Fruit fly (Drosophila melanogaster): ENCODE measurements around the gene mRpL2.

Gene mRpL2

DNA sequence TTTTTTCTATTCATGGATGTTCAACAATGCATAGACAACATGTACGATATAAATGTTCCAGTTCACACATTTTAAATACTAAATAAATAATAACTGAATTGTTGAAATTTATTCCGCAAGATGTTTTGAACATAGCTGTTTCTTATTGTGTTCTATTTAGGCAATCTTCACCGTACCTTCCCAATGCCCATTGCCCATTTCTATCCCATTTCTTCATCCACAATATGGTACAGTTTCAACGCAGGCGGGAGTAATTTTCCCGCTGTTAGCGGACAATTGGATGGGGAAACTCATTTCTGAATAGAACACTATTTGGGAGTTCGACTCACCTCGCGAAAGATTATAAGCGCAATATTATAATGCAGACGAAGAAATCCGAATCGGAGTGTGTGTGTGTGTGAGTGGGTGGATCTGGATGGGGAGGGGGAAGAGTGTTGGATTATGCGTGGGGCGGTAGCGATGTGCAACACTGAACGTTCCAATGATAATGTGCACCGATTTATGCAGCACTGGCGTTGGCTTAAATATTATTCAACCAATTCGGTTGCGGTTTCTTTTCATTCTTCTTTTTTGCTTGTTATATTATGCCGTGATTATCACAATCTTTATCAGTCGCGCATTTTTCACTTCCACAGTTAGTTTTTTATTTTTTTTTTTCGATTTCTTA lies 28.6 kb upstream of the mRpL2 start (continued):
- TF ChIP-seq pan (optimal IDR thresholded peaks at IDR 0.05) (no peak), pan (GFP tag; optimal IDR thresholded peaks at IDR 0.05 in 1 of 2, IDR thresholded peaks at IDR 0.05 in 1 of 2) (peak in 1 of 2 experiments; percentile 64), CG14014 (GFP tag; IDR thresholded peaks at IDR 0.05) (0 out of 2 replicates have a peak, but pooled peaks have one; percentile 8), CG30020 (tag; optimal IDR thresholded peaks at IDR 0.05) (no peak), CrebB (tag; optimal IDR thresholded peaks at IDR 0.05) (no peak), Aef1 (GFP tag; IDR thresholded peaks at IDR 0.05) (no peak; the same call in 2 of the 3 replicates), odd (GFP tag; optimal IDR thresholded peaks at IDR 0.05) (no peak), bcd (GFP tag; optimal IDR thresholded peaks at IDR 0.05) (peak; percentile 43), jigr1 (GFP tag; IDR thresholded peaks at IDR 0.05) (no peak), lov (optimal IDR thresholded peaks at IDR 0.05) (no peak), lov (GFP tag; IDR thresholded peaks at IDR 0.05) (0 out of 3 replicates have a peak, but pooled peaks have one; percentile 5), CG18619 (GFP tag; optimal IDR thresholded peaks at IDR 0.05) (peak; percentile 22), bsh (GFP tag; optimal IDR thresholded peaks at IDR 0.05) (peak in 1 of 2 experiments; percentile 34), CG8089 (GFP tag; optimal IDR thresholded peaks at IDR 0.05) (peak; percentile 34), vvl (GFP tag; IDR thresholded peaks at IDR 0.05) (peak; percentile 79), corto (GFP tag; optimal IDR thresholded peaks at IDR 0.05) (peak; percentile 47), CG9437 (GFP tag; optimal IDR thresholded peaks at IDR 0.05) (peak; percentile 40), CG12155 (GFP tag; optimal IDR thresholded peaks at IDR 0.05) (peak; percentile 57), nerfin-2 (GFP tag; IDR thresholded peaks at IDR 0.05; ENCODE audit: partially characterized antibody) (no peak), D19B (GFP tag; optimal IDR thresholded peaks at IDR 0.05) (no peak), danr (GFP tag; IDR thresholded peaks at IDR 0.05) (no peak), CG7271 (tag; optimal IDR thresholded peaks at IDR 0.05) (no peak), CG11560 (tag; IDR thresholded peaks at IDR 0.05) (no peak), Max (GFP tag; optimal IDR thresholded peaks at IDR 0.05) (peak; percentile 7), unc-4 (GFP tag; IDR thresholded peaks at IDR 0.05; ENCODE audit: partially characterized antibody) (no peak), ken (GFP tag; IDR thresholded peaks at IDR 0.05) (peak; percentile 73), Xrp1 (GFP tag; IDR thresholded peaks at IDR 0.05) (peak; percentile 57; the same call in 1 of the 2 replicates), Gsc (GFP tag; IDR thresholded peaks at IDR 0.05) (no peak), fd96Cb (tag; optimal IDR thresholded peaks at IDR 0.05) (no peak), pros (GFP tag; optimal IDR thresholded peaks at IDR 0.05) (no peak), Myb (GFP tag; optimal IDR thresholded peaks at IDR 0.05) (peak; percentile 64), Hsf (GFP tag; optimal IDR thresholded peaks at IDR 0.05) (peak; percentile 57), CG30431 (GFP tag; optimal IDR thresholded peaks at IDR 0.05) (no peak), br (optimal IDR thresholded peaks at IDR 0.05) (no peak), HLH4C (GFP tag; IDR thresholded peaks at IDR 0.05; ENCODE audit: partially characterized antibody) (no peak), Sry-β (GFP tag; optimal IDR thresholded peaks at IDR 0.05) (no peak), Bgb (GFP tag; IDR thresholded peaks at IDR 0.05; ENCODE audit: partially characterized antibody) (no peak), CG31388 (GFP tag; optimal IDR thresholded peaks at IDR 0.05) (no peak), ERR (GFP tag; optimal IDR thresholded peaks at IDR 0.05) (peak; percentile 64), Med (GFP tag) (peak; percentile 92), CG7372 (GFP tag; IDR thresholded peaks at IDR 0.05) (no peak), CG42726 (GFP tag; IDR thresholded peaks at IDR 0.05; ENCODE audit: partially characterized antibody) (no peak), Opbp (GFP tag; IDR thresholded peaks at IDR 0.05; ENCODE audit: partially characterized antibody) (peak; percentile 42; the same call in 1 of the 3 replicates), Gug (GFP tag; IDR thresholded peaks at IDR 0.05) (peak; percentile 44; the same call in 2 of the 4 replicates), Atf6 (GFP tag; IDR thresholded peaks at IDR 0.05) (peak; percentile 41; the same call in 1 of the 2 replicates), CG15514 (GFP tag; optimal IDR thresholded peaks at IDR 0.05) (peak; percentile 62), CG9932 (GFP tag; IDR thresholded peaks at IDR 0.05) (peak; percentile 53), H2.0 (GFP tag; IDR thresholded peaks at IDR 0.05) (peak; percentile 19; the same call in 1 of the 2 replicates), C15 (GFP tag; IDR thresholded peaks at IDR 0.05) (no peak), peb (GFP tag; IDR thresholded peaks at IDR 0.05) (0 out of 2 replicates have a peak, but pooled peaks have one; percentile 20)

Measured in whole organism, embryonic.